Worm (Caenorhabditis elegans): Measurements from ENCODE around the gene gst-6.
"Not testable (repeated sequence)": the region's sequence is repeated elsewhere in the genome, so short reads cannot be mapped to it uniquely, and the experiment has no call there.

The gst-6 gene

DNA sequence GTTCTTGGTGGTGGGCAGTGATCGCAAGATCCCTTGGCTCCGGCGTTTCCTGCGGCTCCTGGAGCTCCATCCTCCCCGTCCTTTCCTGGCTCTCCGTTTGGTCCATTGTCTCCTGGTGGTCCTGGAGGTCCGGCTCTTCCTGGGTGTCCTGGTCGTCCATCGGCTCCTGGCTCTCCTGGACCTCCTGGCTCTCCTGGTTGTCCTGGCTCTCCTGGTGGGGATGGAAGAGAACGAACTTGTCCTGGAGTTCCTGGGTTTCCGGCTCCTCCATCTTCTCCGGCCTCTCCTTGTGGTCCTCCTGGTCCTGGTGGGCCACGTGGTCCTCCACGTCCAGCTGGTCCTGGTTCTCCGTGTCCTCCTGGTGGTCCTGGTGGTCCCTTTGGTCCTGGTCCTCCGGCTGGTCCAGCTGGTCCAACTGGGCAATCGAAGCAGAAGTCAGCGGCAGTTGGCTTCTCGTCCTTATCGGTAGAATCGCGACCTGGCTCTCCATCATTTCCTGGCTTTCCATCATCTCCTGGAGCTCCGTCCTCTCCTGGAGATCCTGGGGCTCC lies 9.8 kb upstream of the gst-6 start:
- no peak for TF ChIP-seq unc-62 (GFP tag; optimal IDR thresholded peaks at IDR 0.05)

DNA sequence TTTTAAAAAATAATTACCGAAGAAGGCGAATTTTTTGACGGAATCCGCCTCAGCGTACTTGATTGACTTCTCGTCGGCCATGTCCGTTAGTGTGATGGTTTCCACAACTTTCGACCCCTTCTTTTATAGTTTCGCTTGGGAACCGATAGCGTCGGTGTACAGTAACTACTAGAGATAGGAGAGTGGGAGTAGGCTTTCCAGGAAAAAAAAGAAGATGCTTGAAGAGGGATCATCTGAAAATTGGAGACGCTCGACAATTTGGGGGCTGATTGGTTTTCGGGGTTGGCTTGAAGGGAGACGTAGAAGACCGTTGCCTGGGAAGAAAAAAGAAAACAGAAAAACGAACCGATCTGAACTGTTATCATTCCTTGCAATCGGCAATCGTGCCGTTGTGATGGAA lies 9.0 kb upstream of the gst-6 start, which contains the start of gene col-20:
Gene col-20 (minus strand): TSS at position 101 of the 400 bp plus-strand sequence.
- TF ChIP-seq unc-62 (GFP tag; optimal IDR thresholded peaks at IDR 0.05), result no peak

DNA sequence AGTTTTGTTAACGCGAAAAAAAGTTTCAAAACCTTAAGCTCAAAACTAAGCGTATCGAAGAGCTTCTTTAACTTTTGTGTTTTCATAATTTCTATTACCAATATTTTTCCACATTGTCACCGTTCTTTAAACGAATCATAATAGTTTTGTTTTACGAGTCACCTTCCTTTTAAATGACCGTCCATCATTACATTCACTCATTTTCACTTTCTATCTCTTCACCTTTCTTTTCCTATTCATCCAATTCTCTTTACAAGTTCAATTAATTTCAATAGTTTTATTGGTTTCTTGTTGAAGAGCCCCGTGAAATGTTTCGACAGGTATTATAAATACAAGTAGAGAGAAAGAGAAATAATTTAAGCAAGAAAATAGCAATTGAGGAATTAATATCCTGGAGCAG lies 7.9 kb upstream of the gst-6 start:
- TF ChIP-seq unc-62 (GFP tag; optimal IDR thresholded peaks at IDR 0.05), result no peak

DNA sequence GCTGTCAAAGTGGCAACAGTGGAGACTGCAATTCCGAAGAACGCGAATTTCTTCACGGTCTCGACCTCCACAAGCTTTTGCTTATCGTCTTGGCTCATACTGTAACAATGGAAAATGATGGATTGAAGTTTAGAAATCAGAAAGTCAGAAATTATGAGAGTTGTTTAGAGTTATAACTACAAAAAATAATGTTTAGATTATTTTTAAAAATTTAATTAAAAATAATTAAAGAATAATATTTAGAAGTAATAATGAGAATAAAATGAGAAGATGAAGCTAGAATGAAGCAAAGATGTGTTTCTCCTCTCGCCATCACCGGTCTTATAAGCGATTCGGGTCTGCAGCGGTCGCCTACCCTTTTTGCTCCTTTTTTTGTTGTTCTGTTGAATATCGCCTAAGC lies 6.7 kb upstream of the gst-6 start, which contains the start of gene col-73:
Gene col-73 (minus strand): TSS at position 101 of the 400 bp plus-strand sequence.
- no peak for TF ChIP-seq unc-62 (GFP tag; optimal IDR thresholded peaks at IDR 0.05)

DNA sequence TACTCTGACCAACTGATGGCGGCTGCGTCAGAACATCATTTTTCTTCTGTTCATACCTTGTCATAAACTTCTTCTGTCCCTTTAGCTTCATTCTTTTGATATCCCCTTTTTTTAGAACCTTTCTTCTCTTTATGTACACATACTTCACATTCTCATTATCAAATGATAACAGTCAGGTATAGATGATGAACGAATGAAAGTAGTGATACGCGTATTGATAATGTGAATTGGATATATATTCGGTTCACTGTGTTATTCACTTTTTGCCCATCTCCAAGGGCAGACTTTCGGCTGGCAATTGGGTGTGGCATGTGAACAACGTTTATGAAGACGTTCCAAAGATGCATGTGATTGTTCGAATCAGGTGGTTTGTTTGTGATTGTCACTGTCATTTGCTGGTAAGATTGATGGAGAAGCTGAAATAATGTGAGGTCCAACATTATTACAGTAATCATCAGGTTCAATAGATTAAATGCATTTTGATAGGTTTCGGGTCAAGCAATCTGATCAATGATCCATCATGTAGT lies 5.3 kb upstream of the gst-6 start, which contains the start of gene F11G11.15:
Gene F11G11.15 (plus strand): TSS at position 511 of the 527 bp plus-strand sequence.
- no peak for TF ChIP-seq unc-62 (GFP tag; optimal IDR thresholded peaks at IDR 0.05)

DNA sequence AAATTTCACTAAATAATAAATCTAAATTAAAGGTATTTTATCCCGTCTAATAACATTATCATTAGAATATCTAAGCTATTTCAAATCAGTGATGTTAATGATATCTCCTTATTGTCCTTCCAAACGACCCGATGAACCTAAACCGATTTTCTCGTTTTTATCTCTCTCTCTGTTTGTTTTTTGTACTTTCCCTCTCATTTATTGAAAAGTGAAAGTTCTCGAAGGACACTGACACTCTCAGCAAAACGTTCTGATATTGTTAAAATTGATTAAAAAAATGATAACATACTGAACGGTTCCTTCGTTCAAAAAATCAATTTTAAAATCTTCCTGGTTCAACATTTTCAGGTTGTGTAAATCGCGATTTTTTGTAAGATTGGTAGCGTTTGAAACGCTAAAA lies 3.6 kb upstream of the gst-6 start, which contains the start of gene F11G11.13:
Gene F11G11.13 (minus strand): TSS at position 89 of the 400 bp plus-strand sequence.
- TF ChIP-seq unc-62 (GFP tag; optimal IDR thresholded peaks at IDR 0.05), result no peak

DNA sequence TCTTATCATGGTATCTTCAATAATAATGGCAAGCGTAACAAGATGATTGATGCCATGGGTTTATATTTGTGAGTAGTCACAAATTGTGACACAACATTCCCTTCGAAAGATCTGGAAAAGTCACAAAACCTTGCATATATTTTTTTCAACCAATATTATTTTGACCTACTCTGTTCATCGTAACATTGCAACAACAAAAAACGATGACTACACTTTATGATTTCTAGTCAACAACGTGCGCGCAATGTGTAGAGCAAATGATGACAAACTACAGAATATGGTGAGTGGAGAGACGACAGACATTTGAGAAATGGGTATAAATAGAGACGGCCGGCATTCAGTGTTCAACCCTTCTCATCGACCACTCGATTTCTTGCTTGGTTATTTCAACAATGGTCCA lies 2.0 kb downstream of the gst-6 start, which contains the start of gene gst-7:
Gene gst-7 (plus strand): TSS at position 336 of the 400 bp plus-strand sequence.
- TF ChIP-seq unc-62 (GFP tag; optimal IDR thresholded peaks at IDR 0.05), result no peak

DNA sequence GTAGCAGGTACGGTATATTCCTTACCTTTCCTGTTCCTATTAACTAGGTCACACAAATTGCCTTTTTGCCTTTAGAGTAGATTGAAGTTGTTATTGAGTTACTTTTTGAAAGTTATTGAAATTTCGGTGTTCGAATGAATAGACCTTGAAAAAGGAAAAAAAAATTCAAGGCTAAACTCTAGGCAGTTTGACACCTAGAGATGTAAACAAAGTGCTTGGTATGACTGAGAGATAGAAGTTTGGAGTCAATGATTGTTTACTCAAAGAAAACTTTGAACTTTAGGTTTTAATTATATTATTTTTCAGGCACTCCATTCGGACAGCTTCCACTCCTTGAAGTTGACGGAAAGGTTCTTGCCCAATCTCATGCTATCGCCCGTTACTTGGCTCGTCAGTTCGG lies 2.8 kb downstream of the gst-6 start:
- TF ChIP-seq unc-62 (GFP tag; optimal IDR thresholded peaks at IDR 0.05), result no peak

DNA sequence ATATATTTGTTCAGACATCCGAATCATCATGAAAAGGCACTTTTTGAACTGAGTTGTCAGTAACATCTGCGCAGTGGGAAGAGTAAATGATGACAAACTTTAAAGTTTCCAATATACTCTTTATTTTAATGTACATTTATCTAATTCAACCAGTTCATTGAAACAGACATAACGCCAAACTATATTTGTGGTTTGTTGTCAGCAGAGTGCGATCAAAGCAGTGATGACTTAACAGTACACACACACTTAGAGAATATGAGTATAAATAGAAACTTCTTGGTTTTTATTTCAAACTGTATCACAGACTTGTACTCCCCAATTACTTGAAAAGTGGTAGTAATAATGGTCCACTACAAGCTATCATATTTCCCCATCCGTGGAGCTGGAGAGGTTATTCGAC lies 3.7 kb downstream of the gst-6 start, which contains the start of gene gst-8:
Gene gst-8 (plus strand): TSS at position 301 of the 400 bp plus-strand sequence.
- TF ChIP-seq unc-62 (GFP tag; optimal IDR thresholded peaks at IDR 0.05), result no peak

DNA sequence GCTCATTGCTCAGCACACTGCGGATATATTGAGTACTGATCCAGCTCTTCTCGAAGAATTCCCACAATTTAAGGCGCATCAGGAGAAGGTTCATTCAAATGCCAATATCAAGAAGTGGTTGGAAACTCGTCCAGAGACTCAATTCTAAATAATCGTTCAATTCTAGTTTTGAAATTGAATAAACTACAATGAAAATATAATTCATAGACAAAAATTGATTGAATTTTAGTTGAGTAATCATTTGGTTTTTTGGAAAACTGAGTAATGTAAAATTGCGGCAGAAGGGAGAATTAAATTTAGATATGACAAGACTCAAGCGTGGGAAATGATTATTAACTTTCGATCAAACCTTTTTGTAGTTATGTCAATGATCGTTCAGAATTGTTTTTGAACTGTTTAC lies 4.7 kb downstream of the gst-6 start:
- no peak for TF ChIP-seq unc-62 (GFP tag; optimal IDR thresholded peaks at IDR 0.05)

DNA sequence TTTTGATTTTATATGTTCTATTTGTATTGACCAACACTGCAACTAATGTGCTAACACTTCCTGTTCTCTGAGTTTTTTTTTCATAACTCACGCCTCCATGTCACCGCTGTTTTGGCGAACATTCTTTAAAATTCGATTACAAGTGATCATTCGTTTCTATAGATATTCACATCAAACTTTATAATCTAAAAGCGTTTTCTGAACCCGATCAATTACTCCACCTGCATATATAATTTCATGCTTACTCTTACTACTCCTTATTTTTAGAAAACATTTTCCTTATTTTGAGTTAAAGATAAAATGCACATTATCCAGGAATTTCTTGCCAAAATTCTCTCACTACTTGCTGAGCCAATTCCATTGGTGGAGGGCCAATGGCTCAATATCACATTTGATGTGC lies 6.3 kb downstream of the gst-6 start, which contains the start of gene R05F9.7:
Gene R05F9.7 (plus strand): TSS at position 301 of the 400 bp plus-strand sequence.
- TF ChIP-seq unc-62 (GFP tag; optimal IDR thresholded peaks at IDR 0.05), result no peak

DNA sequence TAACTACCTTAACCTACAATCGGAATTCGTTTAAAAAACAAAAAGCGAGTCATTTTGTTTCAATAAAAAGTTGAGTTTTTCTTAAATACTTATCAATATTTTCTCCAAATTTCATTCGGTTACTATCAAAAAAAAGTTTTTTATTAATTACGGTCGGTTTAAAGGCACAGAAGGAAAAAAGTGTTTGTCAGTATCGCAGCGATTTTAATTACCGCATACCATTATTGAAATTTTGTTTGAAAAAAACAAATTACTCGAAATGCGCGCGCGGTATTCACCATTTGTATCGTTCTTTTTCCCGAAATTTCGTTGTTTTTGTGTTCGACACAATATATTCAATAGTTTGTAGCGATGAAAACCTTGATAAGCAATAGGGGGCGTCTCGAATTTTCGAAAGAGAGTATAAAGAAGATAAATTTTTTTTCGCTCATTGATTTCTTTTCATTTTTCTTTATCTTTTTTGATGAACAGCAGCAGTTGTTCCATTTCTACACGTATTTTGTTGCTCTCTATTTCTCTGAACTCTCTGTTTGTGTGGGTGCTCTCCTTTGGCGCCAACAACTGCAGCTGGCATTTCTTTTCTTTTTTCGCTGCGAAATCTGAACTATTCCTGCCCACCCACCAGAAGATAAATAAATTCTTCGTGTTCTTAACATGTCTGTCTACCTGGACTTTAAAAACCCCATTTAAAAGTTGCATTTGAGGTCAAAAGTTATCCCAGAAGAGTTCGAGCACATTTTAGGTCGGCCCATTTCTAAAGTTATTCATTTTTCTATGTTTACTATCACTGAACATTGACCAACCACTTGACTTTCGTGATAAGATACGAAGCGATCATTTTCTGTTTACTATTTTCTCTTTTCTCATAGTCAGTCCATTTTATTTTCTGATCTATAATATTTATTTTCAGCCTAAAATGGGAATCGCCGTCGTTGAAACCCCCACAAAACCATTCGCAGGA lies 9.1 kb downstream of the gst-6 start, which contains the start of gene pgm-1:
Gene pgm-1 (plus strand): TSS at position 911 of the 961 bp plus-strand sequence.
- TF ChIP-seq unc-62 (GFP tag; optimal IDR thresholded peaks at IDR 0.05), result no peak

DNA sequence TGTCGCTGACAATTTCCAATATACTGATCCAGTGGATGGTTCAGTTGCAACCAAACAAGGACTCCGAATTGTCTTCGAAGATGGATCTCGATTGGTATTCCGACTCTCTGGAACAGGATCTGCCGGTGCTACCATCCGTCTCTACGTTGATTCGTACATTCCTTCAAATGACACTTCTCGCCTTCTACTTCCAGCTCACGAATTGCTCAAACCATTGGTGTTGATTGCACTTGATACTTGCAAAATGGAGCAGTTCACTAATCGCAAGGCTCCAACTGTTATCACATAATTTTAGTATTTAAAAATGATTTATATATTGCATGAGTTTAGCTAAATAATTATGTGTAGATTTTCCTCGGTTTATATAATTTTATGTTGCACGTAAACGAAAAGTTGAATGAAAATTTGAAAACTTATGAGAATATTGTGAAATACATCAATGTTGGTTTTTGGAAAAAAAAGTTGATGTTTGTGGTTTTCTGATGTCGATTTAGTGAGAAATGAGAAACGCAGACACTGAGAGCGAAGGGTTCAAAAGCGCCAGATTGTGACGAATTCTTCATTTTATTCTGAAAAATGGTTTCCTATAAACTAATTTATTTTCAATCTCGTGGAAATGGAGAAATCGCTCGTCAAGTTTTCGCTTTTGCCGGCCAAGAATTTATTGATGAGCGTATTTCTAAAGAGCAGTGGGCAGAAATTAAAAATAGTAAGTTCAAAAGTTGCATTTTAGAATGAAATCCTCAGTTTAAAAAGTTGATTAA lies 11.5 kb downstream of the gst-6 start, which contains the start of gene gst-9:
Gene gst-9 (plus strand): TSS at position 574 of the 764 bp plus-strand sequence.
- no peak for TF ChIP-seq unc-62 (GFP tag; optimal IDR thresholded peaks at IDR 0.05)

DNA sequence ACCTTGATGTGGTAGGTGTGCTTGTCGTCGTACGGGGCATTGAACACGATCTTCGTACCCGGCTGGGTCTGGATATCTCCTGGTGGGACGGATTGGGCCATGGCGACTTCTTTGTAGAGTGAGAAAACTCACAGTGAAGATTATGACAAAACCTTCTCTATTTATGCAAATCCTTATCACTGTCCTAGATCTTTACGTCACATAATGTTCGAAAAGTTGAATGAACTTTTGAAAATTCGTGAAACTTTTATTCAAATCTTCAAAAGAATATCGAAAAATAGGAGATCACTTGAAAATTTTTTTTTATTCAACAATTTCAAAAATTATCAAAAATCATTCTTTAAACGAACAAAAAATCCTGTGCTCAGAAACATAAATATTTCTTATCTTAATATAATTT lies 12.9 kb downstream of the gst-6 start, which contains the start of gene msp-33:
Gene msp-33 (minus strand): TSS at position 101 of the 400 bp plus-strand sequence.
- no peak for TF ChIP-seq unc-62 (GFP tag; optimal IDR thresholded peaks at IDR 0.05)

DNA sequence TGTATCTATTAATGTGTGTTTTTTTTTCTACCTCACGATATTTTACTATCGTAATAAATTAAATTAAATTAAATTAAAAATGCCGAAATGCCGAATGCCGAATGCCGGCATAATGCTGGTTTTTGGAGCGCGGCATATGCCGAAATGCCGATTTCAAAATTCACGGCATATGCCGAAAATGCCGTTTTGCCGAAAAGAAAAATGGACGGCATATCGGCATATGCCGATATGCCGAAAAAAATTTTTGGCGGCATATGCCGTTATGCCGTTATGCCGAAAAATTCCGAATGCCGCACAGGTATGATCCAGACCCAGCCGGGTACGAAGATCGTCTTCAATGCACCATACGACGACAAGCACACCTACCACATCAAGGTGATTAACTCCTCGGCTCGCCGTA lies 18.8 kb downstream of the gst-6 start, which contains the start of gene msp-32:
Gene msp-32 (plus strand): TSS at position 301 of the 400 bp plus-strand sequence.
- TF ChIP-seq unc-62 (GFP tag; optimal IDR thresholded peaks at IDR 0.05), result not testable (repeated sequence)

Measured in whole organism, dauer.